Worm (Caenorhabditis elegans) whole organism, L3 larva: ENCODE measurements around the gene paqr-2.

Source experiments
- R02D3.7 ChIP-seq: fragments of 150-350 bp; optimal IDR thresholded peaks from 2 replicates; lab custom pipeline; 2014; ENCODE audit warnings: missing biosample characterization, missing genetic modification characterization
- ZK546.5 ChIP-seq: sonication (generic microtip); optimal IDR thresholded peaks from 2 replicates; lab custom pipeline; 2017; ENCODE audit warnings: missing biosample characterization, missing genetic modification characterization
- aly-2 ChIP-seq: fragments of 150-350 bp; optimal IDR thresholded peaks from 2 replicates; lab custom pipeline; 2014; ENCODE audit warnings: missing biosample characterization, missing genetic modification characterization
- ama-1 ChIP-seq: fragments of 150-350 bp; optimal IDR thresholded peaks from 2 replicates; lab custom pipeline; 2018
- ceh-16 ChIP-seq: sonication (generic microtip); optimal IDR thresholded peaks from 2 replicates; lab custom pipeline; 2017; ENCODE audit warnings: missing biosample characterization, missing genetic modification characterization
- ceh-28 ChIP-seq: fragments of 150-350 bp; optimal IDR thresholded peaks from 2 replicates; lab custom pipeline; 2014; ENCODE audit warnings: missing biosample characterization, missing genetic modification reagents, missing genetic modification characterization
- ceh-82 ChIP-seq: fragments of 150-350 bp; optimal IDR thresholded peaks from 2 replicates; lab custom pipeline; 2014; ENCODE audit warnings: missing biosample characterization, missing genetic modification characterization
- daf-12 ChIP-seq: fragments of 150-350 bp; optimal IDR thresholded peaks from 2 replicates; lab custom pipeline; 2014; ENCODE audit warnings: missing biosample characterization, missing genetic modification reagents, missing genetic modification characterization
- egl-5 ChIP-seq: fragments of 150-350 bp; optimal IDR thresholded peaks from 2 replicates; lab custom pipeline; 2017; ENCODE audit warnings: missing biosample characterization, missing genetic modification reagents, missing genetic modification characterization, inconsistent platforms
- elt-1 ChIP-seq: fragments of 150-350 bp; optimal IDR thresholded peaks from 2 replicates; lab custom pipeline; 2014; ENCODE audit warnings: missing biosample characterization, missing genetic modification characterization
- elt-2 ChIP-seq: sonication (generic microtip); optimal IDR thresholded peaks from 2 replicates; lab custom pipeline; 2016; ENCODE audit warnings: missing genetic modification reagents, mild to moderate bottlenecking, missing genetic modification characterization, missing compliant biosample characterization
- elt-3 ChIP-seq, 3 experiments: fragments of 150-350 bp in 1 of 3; sonication (generic microtip) in 2 of 3; optimal IDR thresholded peaks; 2 replicates in 2 of 3; 4 replicates in 1 of 3; lab custom pipeline; 2014 to 2017; ENCODE audit warnings: missing biosample characterization in 3 of 3, missing genetic modification characterization in 3 of 3
- fkh-10 ChIP-seq: sonication (generic microtip); optimal IDR thresholded peaks from 2 replicates; lab custom pipeline; 2017; ENCODE audit warnings: missing biosample characterization, missing genetic modification reagents, missing genetic modification characterization
- fos-1 ChIP-seq: fragments of 150-350 bp; optimal IDR thresholded peaks from 2 replicates; lab custom pipeline; 2014; ENCODE audit warnings: missing biosample characterization, missing genetic modification characterization
- hmg-11 ChIP-seq: sonication (generic microtip); optimal IDR thresholded peaks from 2 replicates; lab custom pipeline; 2016; ENCODE audit warnings: missing genetic modification characterization, missing compliant biosample characterization
- jun-1 ChIP-seq: fragments of 150-350 bp; optimal IDR thresholded peaks from 2 replicates; lab custom pipeline; 2014; ENCODE audit warnings: missing biosample characterization, missing genetic modification reagents, missing genetic modification characterization
- lin-15B ChIP-seq: fragments of 150-350 bp; optimal IDR thresholded peaks from 2 replicates; lab custom pipeline; 2014; ENCODE audit warnings: missing biosample characterization, missing genetic modification characterization
- lin-39 ChIP-seq: fragments of 150-350 bp; optimal IDR thresholded peaks from 2 replicates; lab custom pipeline; 2018; ENCODE audit warnings: missing biosample characterization, missing genetic modification reagents, missing genetic modification characterization
- lsy-12 ChIP-seq: sonication (generic microtip); optimal IDR thresholded peaks from 2 replicates; lab custom pipeline; 2016; ENCODE audit warnings: mild to moderate bottlenecking, missing genetic modification characterization, missing compliant biosample characterization
- nfya-1 ChIP-seq: sonication (generic microtip); optimal IDR thresholded peaks from 2 replicates; lab custom pipeline; 2017; ENCODE audit warnings: missing genetic modification characterization, mild to moderate bottlenecking, missing compliant biosample characterization, antibody characterized with exemption, moderate library complexity; ENCODE audit not compliant: insufficient read depth
- nhr-11 ChIP-seq: fragments of 150-350 bp; optimal IDR thresholded peaks from 2 replicates; lab custom pipeline; 2014; ENCODE audit warnings: missing biosample characterization, missing genetic modification characterization
- nhr-237 ChIP-seq: fragments of 150-350 bp; optimal IDR thresholded peaks from 2 replicates; lab custom pipeline; 2014; ENCODE audit warnings: missing biosample characterization, missing genetic modification characterization
- nhr-25 ChIP-seq: sonication (generic microtip); optimal IDR thresholded peaks from 2 replicates; lab custom pipeline; 2017; ENCODE audit warnings: missing biosample characterization, missing genetic modification characterization
- nhr-28 ChIP-seq: fragments of 150-350 bp; optimal IDR thresholded peaks from 2 replicates; lab custom pipeline; 2014; ENCODE audit warnings: missing biosample characterization, missing genetic modification characterization
- nhr-43 ChIP-seq: sonication (generic microtip); optimal IDR thresholded peaks from 2 replicates; lab custom pipeline; 2016; ENCODE audit warnings: mild to moderate bottlenecking, missing genetic modification characterization, missing compliant biosample characterization; ENCODE audit not compliant: poor library complexity, severe bottlenecking
- nhr-76 ChIP-seq: fragments of 150-350 bp; sonication (generic microtip); optimal IDR thresholded peaks from 5 replicates; lab custom pipeline; 2014; ENCODE audit warnings: missing biosample characterization, missing genetic modification characterization
- nhr-77 ChIP-seq: fragments of 150-350 bp; optimal IDR thresholded peaks from 2 replicates; lab custom pipeline; 2014; ENCODE audit warnings: missing biosample characterization, missing genetic modification characterization
- pha-4 ChIP-seq: fragments of 150-350 bp; optimal IDR thresholded peaks from 2 replicates; lab custom pipeline; 2014; ENCODE audit warnings: missing biosample characterization, missing genetic modification reagents, missing genetic modification characterization
- pqm-1 ChIP-seq: fragments of 150-350 bp; optimal IDR thresholded peaks from 2 replicates; lab custom pipeline; 2017; ENCODE audit warnings: missing biosample characterization, missing genetic modification characterization, inconsistent platforms
- sea-2 ChIP-seq: fragments of 150-350 bp; sonication (generic microtip); optimal IDR thresholded peaks from 4 replicates; lab custom pipeline; 2014; ENCODE audit warnings: missing biosample characterization, missing genetic modification reagents, missing genetic modification characterization
- skn-1 ChIP-seq: fragments of 150-350 bp; optimal IDR thresholded peaks from 2 replicates; lab custom pipeline; 2014; ENCODE audit warnings: missing biosample characterization, missing genetic modification characterization
- snpc-4 ChIP-seq: fragments of 150-350 bp; optimal IDR thresholded peaks from 2 replicates; lab custom pipeline; 2014; ENCODE audit warnings: missing biosample characterization, missing genetic modification characterization
- tbx-2 ChIP-seq: sonication (generic microtip); optimal IDR thresholded peaks from 2 replicates; lab custom pipeline; 2016; ENCODE audit warnings: mild to moderate bottlenecking, missing genetic modification characterization, missing compliant biosample characterization
- unc-39 ChIP-seq: sonication (generic microtip); optimal IDR thresholded peaks from 4 replicates; lab custom pipeline; 2017; ENCODE audit warnings: missing biosample characterization, missing genetic modification characterization
- unc-62 ChIP-seq: fragments of 150-350 bp; sonication (generic microtip); optimal IDR thresholded peaks from 4 replicates; lab custom pipeline; 2014; ENCODE audit warnings: missing biosample characterization, missing genetic modification reagents, missing genetic modification characterization
- zag-1 ChIP-seq: fragments of 150-350 bp; optimal IDR thresholded peaks from 2 replicates; lab custom pipeline; 2014; ENCODE audit warnings: missing biosample characterization, missing genetic modification characterization
- ztf-11 ChIP-seq: fragments of 150-350 bp; optimal IDR thresholded peaks from 2 replicates; lab custom pipeline; 2014; ENCODE audit warnings: missing biosample characterization, missing genetic modification characterization
- ztf-4 ChIP-seq: fragments of 150-350 bp; optimal IDR thresholded peaks from 2 replicates; lab custom pipeline; 2014; ENCODE audit warnings: missing biosample characterization, missing genetic modification characterization

The paqr-2 gene

DNA sequence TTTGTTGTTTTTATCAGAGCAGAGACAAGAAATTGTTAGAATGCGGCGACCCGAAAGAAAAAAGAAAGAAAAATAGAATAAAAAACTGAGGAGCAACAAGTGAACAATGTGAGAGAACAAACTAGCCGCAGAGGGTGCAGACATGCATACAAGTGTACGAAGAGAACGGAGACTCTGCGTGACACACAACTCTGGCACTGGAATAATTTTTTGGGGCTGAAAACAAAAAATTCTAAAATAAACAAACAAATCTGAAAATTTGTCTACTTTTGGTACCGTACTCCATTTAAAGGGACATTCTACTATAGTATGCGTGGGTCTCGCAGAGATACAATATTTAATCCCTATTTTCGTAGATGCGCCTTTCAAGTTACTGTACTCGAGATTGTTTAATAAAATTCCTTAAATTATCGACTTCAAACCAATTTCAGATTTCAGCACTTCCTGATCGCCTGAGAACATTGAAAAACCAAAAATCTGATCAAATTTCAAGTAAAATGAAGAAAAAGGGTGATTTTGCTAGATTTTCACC is 4.7 kb downstream of the paqr-2 start:
- TF ChIP-seq nhr-11 (tag; lab: Kevin White, UChicago) = no peak
- peak; percentile 16 for TF ChIP-seq pha-4 (tag; lab: Kevin White, UChicago)
- peak; percentile 19 for TF ChIP-seq nfya-1 (tag; lab: Kevin White, UChicago)
- TF ChIP-seq, all 47 proteins: peak for 2

DNA sequence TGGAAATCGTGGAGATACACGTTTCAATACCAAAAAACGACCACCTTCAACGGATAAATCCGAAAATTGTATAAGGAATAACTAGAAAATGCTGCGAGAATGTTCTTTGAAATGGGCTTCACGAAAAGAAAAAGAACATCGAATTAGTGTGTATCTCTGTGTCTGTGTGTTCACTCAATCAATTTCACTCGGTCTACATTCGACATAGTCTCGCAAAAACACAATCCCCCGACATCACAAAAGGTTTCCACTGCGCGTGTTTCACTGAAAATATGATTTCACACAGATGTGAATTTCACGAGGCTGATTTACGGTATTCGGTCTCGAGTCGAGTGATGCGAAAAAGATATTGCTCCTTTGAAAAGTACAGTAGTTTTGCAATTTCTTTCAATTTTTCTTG is 6.0 kb downstream of the paqr-2 start:
- peak; percentile 5 for TF ChIP-seq nhr-25 (tag; lab: Kevin White, UChicago)
- peak; percentile 34 for TF ChIP-seq ama-1
- TF ChIP-seq unc-62 = no peak
- TF ChIP-seq unc-39 = no peak
- TF ChIP-seq zag-1 (tag; lab: Kevin White, UChicago) = no peak
- TF ChIP-seq snpc-4 = no peak
- no peak for TF ChIP-seq lin-15B (tag; lab: Kevin White, UChicago)
- no peak for TF ChIP-seq ztf-11
- TF ChIP-seq ceh-16 (tag; lab: Kevin White, UChicago) = no peak
- no peak for TF ChIP-seq ZK546.5 (tag; lab: Kevin White, UChicago)

DNA sequence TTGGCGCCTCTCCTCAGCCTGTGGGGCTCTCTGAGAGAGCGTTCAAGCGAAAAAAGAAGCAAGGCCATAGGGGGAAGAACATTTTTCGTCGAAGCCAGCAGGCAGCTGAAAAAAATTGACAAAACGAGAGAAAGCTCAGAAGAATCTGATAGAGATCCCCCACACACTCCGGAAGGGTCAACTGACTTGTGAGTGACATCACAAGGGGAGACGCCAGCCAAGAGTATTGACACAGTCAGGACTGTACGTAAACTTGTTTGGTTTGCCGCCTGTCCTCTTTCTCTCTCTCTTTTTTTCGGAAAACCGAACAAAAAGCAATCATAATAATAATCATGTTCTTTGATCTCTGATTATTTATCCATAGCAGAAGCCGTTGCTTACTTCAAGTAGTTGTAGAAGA is 6.8 kb downstream of the paqr-2 start:
- TF ChIP-seq elt-2 (tag; lab: Kevin White, UChicago) (no peak), fkh-10 (GFP tag; lab: Kevin White, UChicago) (peak; percentile 31), nhr-43 (tag; lab: Kevin White, UChicago) (peak; percentile 8), ama-1 (peak; percentile 66), ceh-82 (no peak), R02D3.7 (tag; lab: Kevin White, UChicago) (no peak), pha-4 (tag; lab: Kevin White, UChicago) (peak; percentile 90)

DNA sequence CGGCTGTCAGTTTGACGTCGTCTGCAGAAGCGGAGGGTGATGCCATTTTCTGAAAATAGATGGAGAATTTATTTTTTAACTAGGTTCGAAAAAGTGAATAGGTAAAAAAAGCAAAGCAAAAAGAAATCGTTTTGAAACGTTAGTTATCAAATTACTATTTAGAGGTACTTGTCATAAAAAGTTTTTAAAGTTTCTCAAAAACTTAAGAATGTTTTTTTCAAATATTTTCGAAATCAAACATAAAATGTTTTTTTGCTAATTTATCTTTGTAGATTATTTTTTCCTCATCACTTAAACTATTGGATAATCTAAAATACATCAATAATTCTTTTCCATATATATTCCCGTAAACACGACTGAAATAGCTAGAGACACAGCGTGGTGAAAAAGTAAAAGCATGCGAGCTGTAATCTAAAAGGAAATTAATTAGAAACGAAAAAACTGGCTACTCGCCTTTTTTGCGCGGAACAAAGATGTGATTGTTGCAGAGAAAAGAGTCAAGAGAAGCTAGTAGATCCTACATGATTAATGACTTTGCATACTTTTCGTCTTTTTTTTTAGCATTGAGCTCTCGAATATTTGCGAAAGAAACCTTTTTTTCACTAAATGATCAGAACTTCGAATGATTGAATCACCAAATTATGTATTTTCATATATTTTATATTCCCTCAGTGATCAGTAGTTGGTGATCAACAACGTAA is 8.4 kb downstream of the paqr-2 start, which contains the start of gene szy-2:
Gene szy-2 (minus strand): TSS at position 51 of the 701 bp plus-strand sequence.
- TF ChIP-seq nhr-25 (tag; lab: Kevin White, UChicago) (no peak), lin-39 (tag; lab: Kevin White, UChicago) (peak; percentile 64), ZK546.5 (tag; lab: Kevin White, UChicago) (no peak), pqm-1 (no peak), nhr-237 (tag; lab: Kevin White, UChicago) (no peak), pha-4 (tag; lab: Kevin White, UChicago) (no peak), sea-2 (no peak)

DNA sequence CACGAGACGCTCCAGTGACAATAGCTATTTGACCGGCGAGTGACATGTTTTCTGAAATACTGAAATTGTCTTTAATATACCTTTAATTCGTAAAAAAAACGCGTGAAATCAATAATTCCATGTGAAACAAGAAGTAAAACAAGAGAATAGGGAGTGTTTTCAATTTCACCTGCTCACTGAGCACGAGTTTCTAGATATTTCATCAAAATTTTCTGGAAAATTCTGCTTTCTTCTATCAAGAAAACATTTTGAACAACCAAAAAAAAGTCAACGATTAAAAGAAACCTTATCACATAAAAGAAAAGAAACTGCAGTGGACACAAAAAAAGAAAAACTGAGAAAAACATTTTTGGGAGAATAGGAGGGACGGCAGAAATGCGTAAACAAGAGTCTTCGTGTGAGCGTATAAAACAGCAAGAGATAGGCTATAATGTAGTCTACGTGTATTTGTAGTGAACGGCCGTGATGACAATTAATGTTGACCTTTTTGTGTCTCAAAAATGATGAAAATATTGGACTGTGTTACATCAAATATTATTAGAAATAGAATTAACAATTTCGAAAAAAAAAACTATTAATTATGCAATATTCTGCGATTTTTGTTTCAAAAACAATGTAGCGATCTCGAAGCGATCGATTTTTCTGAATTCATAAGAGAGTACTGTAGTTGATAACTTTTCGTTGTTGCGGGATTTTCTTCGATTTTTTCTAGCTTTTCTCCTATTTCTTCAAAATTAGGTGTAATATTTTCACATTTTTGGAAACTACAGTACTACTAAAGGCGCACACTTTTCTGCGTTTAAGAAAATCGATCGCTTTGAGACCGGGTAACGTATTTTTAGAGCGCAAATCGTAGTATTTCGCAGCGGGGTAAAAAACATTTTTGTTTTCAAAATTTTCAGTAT is 11.5 kb downstream of the paqr-2 start, which contains the start of gene dhs-9:
Gene dhs-9 (minus strand): TSS at position 51 of the 905 bp plus-strand sequence.
- TF ChIP-seq elt-1 (tag; lab: Kevin White, UChicago) (no peak), fkh-10 (GFP tag; lab: Kevin White, UChicago) (no peak), lin-15B (tag; lab: Kevin White, UChicago) (no peak), ceh-28 (no peak), elt-3 (tag; optimal IDR thresholded peaks at IDR 0.05; lab: Kevin White, UChicago) (no peak), lin-39 (tag; lab: Kevin White, UChicago) (no peak), elt-2 (tag; lab: Kevin White, UChicago) (peak; percentile 62), aly-2 (tag; lab: Kevin White, UChicago) (no peak), snpc-4 (peak; percentile 16), nhr-237 (tag; lab: Kevin White, UChicago) (no peak), nhr-43 (tag; lab: Kevin White, UChicago) (peak; percentile 69), hmg-11 (tag; lab: Kevin White, UChicago) (peak; percentile 1), pha-4 (tag; lab: Kevin White, UChicago) (peak; percentile 85), lsy-12 (tag; lab: Kevin White, UChicago) (no peak), ama-1 (no peak), ceh-82 (no peak), skn-1 (tag; lab: Kevin White, UChicago) (peak; percentile 86), ztf-4 (tag; lab: Kevin White, UChicago) (no peak), jun-1 (no peak), daf-12 (tag; lab: Kevin White, UChicago) (no peak), zag-1 (tag; lab: Kevin White, UChicago) (no peak), egl-5 (tag; lab: Kevin White, UChicago) (peak; percentile 46), fos-1 (no peak), unc-39 (no peak), ceh-16 (tag; lab: Kevin White, UChicago) (no peak), nhr-28 (tag; lab: Kevin White, UChicago) (no peak), ZK546.5 (tag; lab: Kevin White, UChicago) (no peak), nfya-1 (tag; lab: Kevin White, UChicago) (peak; percentile 10), unc-62 (no peak), nhr-76 (tag; lab: Kevin White, UChicago) (no peak), nhr-77 (tag; lab: Kevin White, UChicago) (no peak), tbx-2 (tag; lab: Kevin White, UChicago) (peak; percentile 35), pqm-1 (peak; percentile 54)
